Worm (Caenorhabditis elegans): ENCODE measurements around the gene str-39.

The str-39 gene

ce11 chrV:2879801-2880200, at the start of gene str-39:
TSS of gene str-39 (minus strand) at chrV:2879901.
- no peak for TF ChIP-seq egl-18 (GFP tag; IDR thresholded peaks at IDR 0.05)
- no peak for TF ChIP-seq unc-130 (GFP tag; optimal IDR thresholded peaks at IDR 0.05)
- TF ChIP-seq lin-35 (GFP tag; optimal IDR thresholded peaks at IDR 0.05), result no peak
- no peak for TF ChIP-seq F33H1.4 (GFP tag; IDR thresholded peaks at IDR 0.05)
- TF ChIP-seq F57A8.1 (GFP tag; optimal IDR thresholded peaks at IDR 0.05), result no peak
- TF ChIP-seq attf-3 (GFP tag; conservative IDR thresholded peaks at IDR 0.05), result no peak
- no peak for TF ChIP-seq Y53F4B.3 (GFP tag; IDR thresholded peaks at IDR 0.05)

DNA sequence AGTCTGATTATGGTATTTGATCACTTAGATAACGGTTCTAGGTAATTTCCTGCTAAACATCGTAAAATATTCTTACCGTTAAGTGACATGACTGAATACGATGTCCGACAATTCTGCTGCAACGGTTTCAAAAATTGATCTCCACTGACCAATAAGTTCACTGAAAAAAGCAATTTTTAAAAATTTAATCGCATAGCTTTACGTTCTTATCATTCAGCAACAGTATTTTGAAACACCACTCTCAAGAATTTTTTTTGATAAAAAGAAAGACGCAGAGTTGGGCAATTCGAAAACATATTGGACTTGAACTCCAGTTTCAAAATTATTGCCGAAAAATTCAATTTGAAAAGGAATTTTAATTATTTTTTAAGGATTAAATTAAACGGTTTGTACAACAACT, 47.9 kb upstream of the str-39 start, which contains the start of gene C31B8.12:
Gene C31B8.12 (minus strand): TSS at position 101 of the 400 bp plus-strand sequence.
- TF ChIP-seq K11D2.4 (GFP tag; IDR thresholded peaks at IDR 0.05) (no peak), ceh-40 (GFP tag; IDR thresholded peaks at IDR 0.05) (no peak), cebp-1 (GFP tag; IDR thresholded peaks at IDR 0.05) (no peak), cebp-1 (tag; optimal IDR thresholded peaks at IDR 0.05) (no peak), nfya-2 (GFP tag; IDR thresholded peaks at IDR 0.05) (no peak), ZK185.1 (tag; optimal IDR thresholded peaks at IDR 0.05; ENCODE audit: poor library complexity, severe bottlenecking) (no peak), athp-1 (tag; optimal IDR thresholded peaks at IDR 0.05) (no peak), ceh-27 (GFP tag; optimal IDR thresholded peaks at IDR 0.05) (no peak)

- TF ChIP-seq hlh-26 (GFP tag; conservative IDR thresholded peaks at IDR 0.05), result no peak
- no peak for TF ChIP-seq mxl-1 (tag; optimal IDR thresholded peaks at IDR 0.05)
- no peak for TF ChIP-seq ztf-18 (tag; optimal IDR thresholded peaks at IDR 0.05)
- no peak for TF ChIP-seq D2030.7 (GFP tag; IDR thresholded peaks at IDR 0.05)
- TF ChIP-seq pbrm-1 (GFP tag; IDR thresholded peaks at IDR 0.05), result no peak
- no peak for TF ChIP-seq die-1 (tag; optimal IDR thresholded peaks at IDR 0.05)
- TF ChIP-seq ztf-25 (GFP tag; IDR thresholded peaks at IDR 0.05), result no peak
- no peak for TF ChIP-seq ets-4 (GFP tag; optimal IDR thresholded peaks at IDR 0.05)
- TF ChIP-seq ceh-91 (GFP tag; IDR thresholded peaks at IDR 0.05), result no peak
- no peak for TF ChIP-seq athp-1 (tag; optimal IDR thresholded peaks at IDR 0.05)
- TF ChIP-seq ceh-79 (tag; optimal IDR thresholded peaks at IDR 0.05), result no peak
- TF ChIP-seq lsl-1 (GFP tag; optimal IDR thresholded peaks at IDR 0.05), result no peak
- no peak for TF ChIP-seq sdz-38 (tag; optimal IDR thresholded peaks at IDR 0.05)
- TF ChIP-seq madf-8 (GFP tag; conservative IDR thresholded peaks at IDR 0.05), result no peak
- TF ChIP-seq sea-2 (GFP tag; IDR thresholded peaks at IDR 0.05), result no peak
- no peak for TF ChIP-seq T07F8.4 (tag; optimal IDR thresholded peaks at IDR 0.05)
Measured at ce11 chrV:2922594-2922993, 42.9 kb upstream of the str-39 start, which contains the start of gene srh-38. TSS of gene srh-38 (minus strand) at chrV:2922694.

DNA sequence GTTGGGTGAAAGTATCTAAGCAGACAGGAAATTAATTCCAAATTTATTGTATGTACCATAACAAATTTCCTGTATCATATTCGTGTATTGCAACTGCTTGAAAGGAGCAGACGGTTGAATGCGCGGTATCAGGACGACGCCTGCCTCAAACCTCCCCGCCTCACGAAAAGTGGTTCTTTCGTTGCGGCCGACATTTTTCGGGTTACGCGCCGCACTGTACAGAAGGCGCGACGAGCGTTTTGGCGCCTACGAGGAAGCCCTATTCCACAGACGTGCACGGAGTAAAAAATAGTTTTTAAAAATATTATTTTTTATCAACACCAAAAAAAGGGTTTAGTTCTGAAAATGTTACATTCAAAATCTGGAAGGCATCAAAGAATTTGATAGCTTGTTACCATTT, 40.4 kb upstream of the str-39 start:
- TF ChIP-seq mel-28 (tag; optimal IDR thresholded peaks at IDR 0.05; ENCODE audit: borderline replicate concordance), result no peak
- TF ChIP-seq snpc-4 (GFP tag; optimal IDR thresholded peaks at IDR 0.05), result peak; percentile 87
- peak; percentile 64 to 95 (median 82) for TF ChIP-seq snpc-4 (tag; optimal IDR thresholded peaks at IDR 0.05)
- TF ChIP-seq D2030.7 (GFP tag; IDR thresholded peaks at IDR 0.05), result no peak
- TF ChIP-seq snpc-1.1 (tag; optimal IDR thresholded peaks at IDR 0.05; ENCODE audit: insufficient read depth), result peak; percentile 86
- TF ChIP-seq rec-8 (tag; optimal IDR thresholded peaks at IDR 0.05), result no peak
- TF ChIP-seq cebp-2 (GFP tag; IDR thresholded peaks at IDR 0.05), result no peak
- TF ChIP-seq athp-1 (tag; optimal IDR thresholded peaks at IDR 0.05), result no peak
- no peak for TF ChIP-seq sea-2 (GFP tag; IDR thresholded peaks at IDR 0.05)
- TF ChIP-seq hmg-1.2 (GFP tag; IDR thresholded peaks at IDR 0.05), result peak; percentile 60; the same call in 1 of the 2 replicates

Measured in whole organism, young adult.